Worm (Caenorhabditis elegans) whole organism, mixed stage, embryonic: ENCODE results near the gene T04A11.1.

Source experiments
- pha-4 ChIP-seq: fragments of 150-350 bp; optimal IDR thresholded peaks from 2 replicates; lab custom pipeline; 2018; ENCODE audit warnings: missing biosample characterization, missing genetic modification reagents, missing genetic modification characterization
- snpc-4 ChIP-seq: fragments of 150-350 bp; optimal IDR thresholded peaks from 2 replicates; lab custom pipeline; 2014; ENCODE audit warnings: missing biosample characterization, missing genetic modification characterization

ce11 chrIV:12454750-12455149, 22.1 kb downstream of the T04A11.1 start, which contains the start of gene smz-1:
- TF ChIP-seq pha-4 (tag; lab: Kevin White, UChicago) (no peak), snpc-4 (no peak)
